Worm (Caenorhabditis elegans) whole organism, young adult: ENCODE measurements around the gene praf-3.

ENCODE experiments used
- B0336.3 ChIP-seq: fragments of 200-800 bp; sonication (Bioruptor generic); IDR thresholded peaks from 2 replicates; pipeline ENCODE4 v1.3.6; 2022; ENCODE audit warnings: missing genetic modification characterization, missing compliant biosample characterization
- F10E7.11 ChIP-seq: sonication (generic microtip); optimal IDR thresholded peaks from 2 replicates; lab custom pipeline; 2017; ENCODE audit warnings: mild to moderate bottlenecking, missing genetic modification characterization, moderate library complexity, missing compliant biosample characterization
- F23B12.7 ChIP-seq: sonication (generic microtip); optimal IDR thresholded peaks from 2 replicates; lab custom pipeline; 2017; ENCODE audit warnings: missing genetic modification characterization, mild to moderate bottlenecking, missing compliant biosample characterization, antibody characterized with exemption, moderate library complexity; ENCODE audit not compliant: insufficient read depth
- F33H1.4 ChIP-seq: fragments of 200-800 bp; sonication (Bioruptor generic); IDR thresholded peaks from 2 replicates; pipeline ENCODE4 v1.3.6; 2022; ENCODE audit warnings: missing genetic modification reagents, missing genetic modification characterization, missing compliant biosample characterization
- F37B4.10 ChIP-seq: fragments of 200-800 bp; sonication (Bioruptor generic); IDR thresholded peaks from 2 replicates; pipeline ENCODE4 v1.3.6; 2022; ENCODE audit warnings: missing genetic modification characterization, missing compliant biosample characterization
- F49E8.2 ChIP-seq: sonication (generic microtip); optimal IDR thresholded peaks from 3 replicates; lab custom pipeline; 2017; ENCODE audit warnings: missing genetic modification characterization, mild to moderate bottlenecking, missing compliant biosample characterization, antibody characterized with exemption, moderate library complexity; ENCODE audit not compliant: insufficient read depth
- F57A8.1 ChIP-seq: fragments of 200-800 bp; sonication (Bioruptor generic); optimal IDR thresholded peaks from 2 replicates; lab custom pipeline; 2018; ENCODE audit warnings: mild to moderate bottlenecking, missing genetic modification characterization, moderate library complexity, missing compliant biosample characterization
- F57C9.4 ChIP-seq: sonication (generic microtip); optimal IDR thresholded peaks from 2 replicates; lab custom pipeline; 2017; ENCODE audit warnings: mild to moderate bottlenecking, missing genetic modification characterization, missing compliant biosample characterization
- T26A5.8 ChIP-seq: sonication (generic microtip); optimal IDR thresholded peaks from 2 replicates; lab custom pipeline; 2016; ENCODE audit warnings: missing genetic modification characterization, missing compliant biosample characterization
- Y95B8A.8 ChIP-seq: fragments of 200-800 bp; sonication (Bioruptor generic); IDR thresholded peaks from 2 replicates; pipeline ENCODE4 v1.3.6; 2022; ENCODE audit warnings: missing genetic modification reagents, missing genetic modification characterization, missing compliant biosample characterization
- akir-1 ChIP-seq: fragments of 200-800 bp; sonication (Bioruptor generic); optimal IDR thresholded peaks from 2 replicates; lab custom pipeline; 2018; ENCODE audit warnings: mild to moderate bottlenecking, missing genetic modification characterization, moderate library complexity, missing compliant biosample characterization
- ama-1 ChIP-seq, 3 experiments: fragments of 150-350 bp in 1 of 3; sonication (generic microtip) in 2 of 3; optimal IDR thresholded peaks; 2 replicates each; lab custom pipeline; 2014 to 2018; ENCODE audit warnings: missing biosample characterization in 2 of 3, missing genetic modification characterization in 2 of 3, missing genetic modification reagents in 2 of 3
- cebp-1 ChIP-seq, 2 experiments: fragments of 200-800 bp in 1 of 2; sonication (Bioruptor generic) in 1 of 2; sonication (generic microtip) in 1 of 2; IDR thresholded peaks in 1 of 2; optimal IDR thresholded peaks in 1 of 2; 2 replicates each; pipeline versions ENCODE4 v1.3.6 to Lab custom; 2017 to 2022; ENCODE audit warnings: missing compliant biosample characterization in 2 of 2, missing genetic modification characterization in 2 of 2, mild to moderate bottlenecking in 1 of 2, missing genetic modification reagents in 1 of 2, moderate library complexity in 1 of 2
- ceh-100 ChIP-seq: fragments of 200-800 bp; sonication (Bioruptor generic); IDR thresholded peaks from 2 replicates; pipeline ENCODE4 v1.3.6; 2022; ENCODE audit warnings: missing genetic modification reagents, missing genetic modification characterization, missing compliant biosample characterization
- ceh-27 ChIP-seq: fragments of 200-800 bp; sonication (Bioruptor generic); optimal IDR thresholded peaks from 2 replicates; lab custom pipeline; 2018; ENCODE audit warnings: mild to moderate bottlenecking, missing genetic modification characterization, moderate library complexity, missing compliant biosample characterization
- ceh-40 ChIP-seq: fragments of 200-800 bp; sonication (Bioruptor generic); IDR thresholded peaks from 2 replicates; pipeline ENCODE4 v1.3.6; 2022; ENCODE audit warnings: missing genetic modification characterization, missing compliant biosample characterization
- ceh-58 ChIP-seq: fragments of 200-800 bp; sonication (Bioruptor generic); IDR thresholded peaks from 2 replicates; pipeline ENCODE4 v1.3.6; 2022; ENCODE audit warnings: missing genetic modification characterization, missing compliant biosample characterization
- ceh-91 ChIP-seq: fragments of 200-800 bp; sonication (Bioruptor generic); IDR thresholded peaks from 2 replicates; pipeline ENCODE4 v1.3.6; 2022; ENCODE audit warnings: missing genetic modification reagents, missing genetic modification characterization, missing compliant biosample characterization
- chd-7 ChIP-seq: sonication (generic microtip); optimal IDR thresholded peaks from 2 replicates; lab custom pipeline; 2016; ENCODE audit warnings: mild to moderate bottlenecking, missing genetic modification characterization, moderate library complexity, missing compliant biosample characterization
- efl-1 ChIP-seq: fragments of 150-350 bp; optimal IDR thresholded peaks from 2 replicates; lab custom pipeline; 2014; ENCODE audit warnings: missing biosample characterization, missing genetic modification reagents, missing genetic modification characterization
- egl-18 ChIP-seq: fragments of 200-800 bp; sonication (Bioruptor generic); IDR thresholded peaks from 2 replicates; pipeline ENCODE4 v1.3.6; 2022; ENCODE audit warnings: missing genetic modification reagents, missing genetic modification characterization, missing compliant biosample characterization
- ets-4 ChIP-seq: fragments of 200-800 bp; sonication (Bioruptor generic); optimal IDR thresholded peaks from 2 replicates; lab custom pipeline; 2018; ENCODE audit warnings: mild to moderate bottlenecking, missing genetic modification characterization, missing compliant biosample characterization
- him-1 ChIP-seq: sonication (generic microtip); optimal IDR thresholded peaks from 2 replicates; lab custom pipeline; 2016; ENCODE audit warnings: missing genotype, missing genetic modification reagents, missing genetic modification characterization, missing compliant biosample characterization
- hmg-1.2 ChIP-seq: fragments of 200-800 bp; sonication (Bioruptor generic); IDR thresholded peaks from 2 replicates; pipeline ENCODE4 v1.3.6; 2022; ENCODE audit warnings: missing genetic modification reagents, missing genetic modification characterization, missing compliant biosample characterization
- hmg-20 ChIP-seq: fragments of 200-800 bp; sonication (Bioruptor generic); IDR thresholded peaks from 2 replicates; pipeline ENCODE4 v1.3.6; 2022; ENCODE audit warnings: missing genetic modification reagents, missing genetic modification characterization, missing compliant biosample characterization
- lsy-27 ChIP-seq: sonication (generic microtip); optimal IDR thresholded peaks from 2 replicates; lab custom pipeline; 2017; ENCODE audit warnings: missing genetic modification characterization, mild to moderate bottlenecking, missing compliant biosample characterization, antibody characterized with exemption, missing genotype, borderline replicate concordance; ENCODE audit not compliant: insufficient read depth
- madf-3 ChIP-seq: fragments of 200-800 bp; sonication (Bioruptor generic); IDR thresholded peaks from 2 replicates; pipeline ENCODE4 v1.3.6; 2022; ENCODE audit warnings: missing genetic modification reagents, missing genetic modification characterization, missing compliant biosample characterization
- nhr-179 ChIP-seq: sonication (generic microtip); optimal IDR thresholded peaks from 2 replicates; lab custom pipeline; 2016; ENCODE audit warnings: mild to moderate bottlenecking, missing genetic modification characterization, missing compliant biosample characterization
- nhr-27 ChIP-seq: fragments of 200-800 bp; sonication (Bioruptor generic); optimal IDR thresholded peaks from 2 replicates; lab custom pipeline; 2018; ENCODE audit warnings: mild to moderate bottlenecking, missing genetic modification characterization, moderate library complexity, missing compliant biosample characterization
- rec-8 ChIP-seq, 2 experiments: sonication (generic microtip); optimal IDR thresholded peaks; 2 replicates each; lab custom pipeline; 2016; ENCODE audit warnings: mild to moderate bottlenecking in 2 of 2, missing genetic modification characterization in 2 of 2, missing genetic modification reagents in 2 of 2, missing genotype in 2 of 2, missing biosample characterization in 1 of 2, missing compliant biosample characterization in 1 of 2, moderate library complexity in 1 of 2
- repo-1 ChIP-seq: sonication (generic microtip); optimal IDR thresholded peaks from 2 replicates; lab custom pipeline; 2017; ENCODE audit warnings: mild to moderate bottlenecking, missing genetic modification characterization, missing compliant biosample characterization
- snpc-1.1 ChIP-seq: sonication (generic microtip); optimal IDR thresholded peaks from 2 replicates; lab custom pipeline; 2017; ENCODE audit warnings: missing genetic modification characterization, mild to moderate bottlenecking, missing compliant biosample characterization, antibody characterized with exemption, moderate library complexity, missing genotype, missing genetic modification reagents; ENCODE audit not compliant: insufficient read depth
- snpc-1.3 ChIP-seq: sonication (generic microtip); optimal IDR thresholded peaks from 2 replicates; lab custom pipeline; 2017; ENCODE audit warnings: missing genetic modification characterization, mild to moderate bottlenecking, missing compliant biosample characterization, antibody characterized with exemption, moderate library complexity, missing genotype, missing genetic modification reagents; ENCODE audit not compliant: insufficient read depth
- snpc-3.4 ChIP-seq: sonication (generic microtip); optimal IDR thresholded peaks from 2 replicates; lab custom pipeline; 2017; ENCODE audit warnings: missing genetic modification characterization, mild to moderate bottlenecking, missing compliant biosample characterization, antibody characterized with exemption, moderate library complexity, missing genotype, missing genetic modification reagents
- sptf-2 ChIP-seq: fragments of 200-800 bp; sonication (Bioruptor generic); optimal IDR thresholded peaks from 2 replicates; lab custom pipeline; 2018; ENCODE audit warnings: mild to moderate bottlenecking, missing genetic modification characterization, missing compliant biosample characterization
- tbx-9 ChIP-seq: sonication (generic microtip); optimal IDR thresholded peaks from 2 replicates; lab custom pipeline; 2016; ENCODE audit warnings: borderline replicate concordance, missing genetic modification characterization, inconsistent platforms, missing compliant biosample characterization
- unc-62 ChIP-seq: fragments of 150-350 bp; optimal IDR thresholded peaks from 2 replicates; lab custom pipeline; 2014; ENCODE audit warnings: missing biosample characterization, missing genetic modification reagents, missing genetic modification characterization
- zfh-2 ChIP-seq: fragments of 200-800 bp; sonication (Bioruptor generic); conservative IDR thresholded peaks from 2 replicates; pipeline ENCODE4 v1.3.6; 2022; ENCODE audit warnings: missing genetic modification reagents, missing genetic modification characterization, missing compliant biosample characterization
- ztf-3 ChIP-seq: fragments of 200-800 bp; sonication (Bioruptor generic); optimal IDR thresholded peaks from 2 replicates; lab custom pipeline; 2018; ENCODE audit warnings: mild to moderate bottlenecking, missing genetic modification characterization, missing compliant biosample characterization

praf-3 gene

DNA sequence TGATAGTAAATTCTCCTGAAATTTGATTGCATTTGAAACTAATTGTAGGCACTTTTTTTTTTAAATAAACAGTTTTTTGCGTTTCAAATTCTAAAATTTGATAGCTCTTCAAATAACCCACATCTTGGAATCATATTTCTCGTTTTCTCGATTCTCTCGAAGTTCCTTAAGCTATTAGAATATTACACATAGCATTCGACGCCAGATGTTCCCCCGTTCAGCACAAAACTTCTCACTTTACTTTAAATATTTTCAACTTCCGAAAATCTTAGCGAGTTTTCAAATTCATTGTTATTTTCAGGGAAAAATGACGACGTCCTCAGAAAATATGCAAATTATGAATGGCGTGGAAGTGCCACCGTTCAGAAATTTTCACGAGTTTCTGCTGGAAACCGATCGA is at the start of gene praf-3:
praf-3 (plus strand) TSS at position 301 of the 400 bp plus-strand sequence.
- no peak for TF ChIP-seq lsy-27 (tag; lab: Kevin White, UChicago)

DNA sequence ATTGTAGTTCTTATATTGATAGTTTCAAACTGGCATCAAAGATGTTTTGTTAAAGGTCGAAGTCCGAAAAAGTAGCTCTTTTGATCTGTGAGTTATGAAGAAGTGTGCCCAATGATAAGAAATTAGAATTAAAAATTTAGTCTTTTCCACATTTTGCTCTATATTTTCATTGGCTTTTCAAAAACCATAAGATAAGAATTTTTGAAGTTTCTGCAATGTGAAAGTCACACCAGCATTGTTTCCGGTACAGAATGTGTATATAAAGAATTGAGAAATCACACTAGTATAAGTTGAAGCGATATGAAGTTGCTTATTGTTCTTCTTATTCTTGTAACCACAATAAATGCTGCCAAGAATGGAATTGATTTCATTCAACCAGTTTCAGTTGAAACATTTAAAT is 47.3 kb upstream of the praf-3 start, which contains the start of gene lys-10:
lys-10 (plus strand) TSS at position 301 of the 400 bp plus-strand sequence.
- TF ChIP-seq nhr-179 (no peak), T26A5.8 (tag; lab: Kevin White, UChicago) (no peak), madf-3 (GFP tag; lab: Robert Waterston, UW) (no peak), cebp-1 (GFP tag; IDR thresholded peaks at IDR 0.05; lab: Robert Waterston, UW) (no peak), cebp-1 (tag; optimal IDR thresholded peaks at IDR 0.05; lab: Kevin White, UChicago) (no peak), F23B12.7 (tag; lab: Kevin White, UChicago) (no peak), sptf-2 (no peak), Y95B8A.8 (GFP tag; lab: Robert Waterston, UW) (no peak), repo-1 (no peak), akir-1 (no peak), hmg-1.2 (no peak), chd-7 (tag; lab: Kevin White, UChicago) (no peak), nhr-27 (tag; lab: Kevin White, UChicago) (no peak), ceh-100 (GFP tag; lab: Robert Waterston, UW) (no peak), unc-62 (GFP tag; lab: Kevin White, UChicago) (no peak), F33H1.4 (GFP tag; lab: Robert Waterston, UW) (no peak), snpc-1.3 (tag; lab: Kevin White, UChicago) (no peak), F37B4.10 (GFP tag; lab: Robert Waterston, UW) (no peak), ama-1 (optimal IDR thresholded peaks at IDR 0.05; lab: Kevin White, UChicago) (no peak), ama-1 (GFP tag; optimal IDR thresholded peaks at IDR 0.05; lab: Kevin White, UChicago) (no peak), ets-4 (GFP tag; lab: Kevin White, UChicago) (no peak), ceh-58 (GFP tag; lab: Robert Waterston, UW) (no peak)

DNA sequence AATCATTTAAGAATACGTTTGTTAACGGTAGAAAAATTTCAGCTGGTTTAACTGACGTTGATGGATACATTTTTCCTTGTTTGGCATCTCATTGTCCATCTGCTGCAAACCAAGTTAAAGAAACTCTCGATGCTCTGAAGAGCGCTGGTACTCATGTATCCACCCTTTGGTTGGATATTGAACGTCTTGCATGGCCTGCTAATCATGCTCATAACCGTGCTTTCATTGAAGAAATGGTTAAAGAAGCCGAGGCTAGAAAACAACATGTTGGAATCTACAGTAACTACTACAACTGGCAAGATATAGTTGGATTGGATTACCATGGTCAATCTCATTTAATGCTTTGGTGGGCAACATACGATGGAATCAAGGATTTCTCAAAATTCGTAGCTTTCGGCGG is 46.7 kb upstream of the praf-3 start:
- TF ChIP-seq F57A8.1 (GFP tag; lab: Kevin White, UChicago) (no peak), egl-18 (GFP tag; lab: Robert Waterston, UW) (no peak), efl-1 (GFP tag; lab: Kevin White, UChicago) (no peak), ceh-91 (GFP tag; lab: Robert Waterston, UW) (no peak), hmg-20 (no peak), snpc-1.1 (tag; lab: Kevin White, UChicago) (no peak), F57C9.4 (tag; lab: Kevin White, UChicago) (no peak), ceh-40 (GFP tag; lab: Robert Waterston, UW) (no peak), ztf-3 (GFP tag; lab: Kevin White, UChicago) (no peak), ceh-27 (GFP tag; lab: Kevin White, UChicago) (no peak)
- TF ChIP-seq, all 124 proteins: peak for 0

DNA sequence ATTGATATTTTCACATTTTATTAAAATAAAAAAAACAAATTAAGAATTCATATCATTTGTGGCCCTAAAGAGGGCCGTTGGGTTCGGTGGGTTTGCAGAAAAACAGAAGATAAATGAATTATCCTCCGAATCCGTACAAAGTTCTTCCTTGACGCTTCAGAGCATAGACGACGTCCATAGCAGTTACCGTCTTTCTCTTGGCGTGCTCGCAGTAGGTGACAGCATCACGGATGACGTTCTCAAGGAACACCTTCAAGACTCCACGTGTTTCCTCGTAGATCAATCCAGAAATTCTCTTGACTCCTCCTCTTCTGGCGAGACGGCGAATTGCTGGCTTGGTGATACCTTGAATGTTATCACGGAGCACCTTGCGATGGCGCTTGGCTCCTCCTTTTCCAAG is 46.2 kb upstream of the praf-3 start:
- TF ChIP-seq F49E8.2 (tag; lab: Kevin White, UChicago), result no peak
- no peak for TF ChIP-seq him-1 (tag; lab: Kevin White, UChicago)
- TF ChIP-seq zfh-2 (GFP tag; lab: Robert Waterston, UW), result no peak
- no peak for TF ChIP-seq rec-8 (tag; optimal IDR thresholded peaks at IDR 0.05; lab: Kevin White, UChicago)
- TF ChIP-seq hmg-1.2, result no peak
- no peak for TF ChIP-seq B0336.3 (GFP tag; lab: Robert Waterston, UW)
- no peak for TF ChIP-seq tbx-9 (tag; lab: Kevin White, UChicago)
- no peak for TF ChIP-seq sptf-2
- TF ChIP-seq ama-1 (optimal IDR thresholded peaks at IDR 0.05; lab: Kevin White, UChicago), result no peak
- no peak for TF ChIP-seq ama-1 (GFP tag; optimal IDR thresholded peaks at IDR 0.05; lab: Kevin White, UChicago)
- TF ChIP-seq F10E7.11 (tag; lab: Kevin White, UChicago), result no peak
- no peak for TF ChIP-seq snpc-3.4 (tag; lab: Kevin White, UChicago)
- TF ChIP-seq ceh-91 (GFP tag; lab: Robert Waterston, UW), result no peak
